Worm (Caenorhabditis elegans) whole organism, L1 larva: ENCODE results near the gene sri-6.
A peak's percentile ranks its signal among the peaks of the same experiment; 100 is the strongest.

Experiments used
- C16A3.4 ChIP-seq: fragments of 150-350 bp; optimal IDR thresholded peaks from 2 replicates; lab custom pipeline; 2014; ENCODE audit warnings: missing biosample characterization, missing genetic modification characterization
- Y116A8C.19 ChIP-seq: sonication (generic microtip); optimal IDR thresholded peaks from 2 replicates; lab custom pipeline; 2016; ENCODE audit warnings: missing compliant biosample characterization, missing genetic modification characterization, borderline replicate concordance
- aly-2 ChIP-seq: fragments of 150-350 bp; optimal IDR thresholded peaks from 2 replicates; lab custom pipeline; 2014; ENCODE audit warnings: missing biosample characterization, missing genetic modification characterization
- ama-1 ChIP-seq: fragments of 150-350 bp; optimal IDR thresholded peaks from 2 replicates; lab custom pipeline; 2014
- blmp-1 ChIP-seq: fragments of 150-350 bp; optimal IDR thresholded peaks from 2 replicates; lab custom pipeline; 2014; ENCODE audit warnings: missing biosample characterization, missing genetic modification characterization
- ceh-63 ChIP-seq: fragments of 200-800 bp; sonication (Bioruptor generic); optimal IDR thresholded peaks from 2 replicates; lab custom pipeline; 2018; ENCODE audit warnings: mild to moderate bottlenecking, missing genetic modification characterization, missing compliant biosample characterization
- ceh-88 ChIP-seq: fragments of 200-800 bp; sonication (Bioruptor generic); IDR thresholded peaks from 2 replicates; pipeline ENCODE4 v1.3.6; 2022; ENCODE audit warnings: missing genetic modification characterization, missing compliant biosample characterization
- ceh-90 ChIP-seq: sonication (generic microtip); optimal IDR thresholded peaks from 2 replicates; lab custom pipeline; 2016; ENCODE audit warnings: missing genetic modification characterization, missing compliant biosample characterization
- dsc-1 ChIP-seq: sonication (generic microtip); optimal IDR thresholded peaks from 2 replicates; lab custom pipeline; 2016; ENCODE audit warnings: mild to moderate bottlenecking, missing genetic modification characterization, missing compliant biosample characterization
- efl-1 ChIP-seq, 4 experiments: fragments of 150-350 bp; optimal IDR thresholded peaks in 3 of 4; peaks in 1 of 4; 1 replicate in 1 of 4; 2 replicates in 3 of 4; lab custom pipeline; 2014; ENCODE audit warnings: missing biosample characterization in 2 of 4, missing genetic modification characterization in 2 of 4, missing genetic modification reagents in 2 of 4
- egl-13 ChIP-seq: sonication (generic microtip); optimal IDR thresholded peaks from 2 replicates; lab custom pipeline; 2016; ENCODE audit warnings: missing genotype, missing genetic modification reagents, missing genetic modification characterization, missing compliant biosample characterization
- elt-3 ChIP-seq, 6 experiments: fragments of 150-350 bp in 1 of 6; sonication (generic microtip); optimal IDR thresholded peaks; 2 replicates each; lab custom pipeline; 2017 to 2018; ENCODE audit warnings: missing biosample characterization in 6 of 6, missing genetic modification characterization in 6 of 6, inconsistent platforms in 1 of 6
- fkh-10 ChIP-seq: sonication (generic microtip); optimal IDR thresholded peaks from 2 replicates; lab custom pipeline; 2017; ENCODE audit warnings: missing biosample characterization, missing genetic modification reagents, missing genetic modification characterization
- fos-1 ChIP-seq: fragments of 150-350 bp; optimal IDR thresholded peaks from 2 replicates; lab custom pipeline; 2014; ENCODE audit warnings: missing biosample characterization, missing genetic modification characterization
- grh-1 ChIP-seq: fragments of 200-800 bp; sonication (Bioruptor generic); IDR thresholded peaks from 2 replicates; pipeline ENCODE4 v1.3.6; 2022; ENCODE audit warnings: missing genetic modification reagents, missing genetic modification characterization, missing compliant biosample characterization
- isw-1 ChIP-seq: fragments of 200-800 bp; sonication (Bioruptor generic); IDR thresholded peaks from 2 replicates; pipeline ENCODE4 v1.3.6; 2022; ENCODE audit warnings: missing genetic modification characterization, missing compliant biosample characterization
- jun-1 ChIP-seq: fragments of 150-350 bp; optimal IDR thresholded peaks from 2 replicates; lab custom pipeline; 2014; ENCODE audit warnings: missing biosample characterization, missing genetic modification reagents, missing genetic modification characterization
- lin-13 ChIP-seq: fragments of 150-350 bp; optimal IDR thresholded peaks from 2 replicates; lab custom pipeline; 2014; ENCODE audit warnings: missing biosample characterization, missing genetic modification reagents, missing genetic modification characterization
- lin-14 ChIP-seq: fragments of 200-800 bp; sonication (Bioruptor generic); optimal IDR thresholded peaks from 2 replicates; lab custom pipeline; 2018; ENCODE audit warnings: mild to moderate bottlenecking, missing genetic modification characterization, moderate library complexity, missing compliant biosample characterization
- lin-35 ChIP-seq, 2 experiments: fragments of 150-350 bp; optimal IDR thresholded peaks; 2 replicates each; lab custom pipeline; 2014; ENCODE audit warnings: missing biosample characterization in 2 of 2, missing genetic modification characterization in 2 of 2, missing genetic modification reagents in 2 of 2
- lin-39 ChIP-seq: fragments of 150-350 bp; optimal IDR thresholded peaks from 2 replicates; lab custom pipeline; 2014; ENCODE audit warnings: missing biosample characterization, missing genetic modification reagents, missing genetic modification characterization
- lsy-2 ChIP-seq, 2 experiments: fragments of 150-350 bp; optimal IDR thresholded peaks; 2 replicates each; lab custom pipeline; 2014; ENCODE audit warnings: missing biosample characterization in 2 of 2, missing genetic modification characterization in 2 of 2
- mep-1 ChIP-seq: fragments of 150-350 bp; optimal IDR thresholded peaks from 2 replicates; lab custom pipeline; 2014; ENCODE audit warnings: missing biosample characterization, missing genetic modification characterization
- nhr-12 ChIP-seq: sonication (generic microtip); optimal IDR thresholded peaks from 2 replicates; lab custom pipeline; 2017; ENCODE audit warnings: missing biosample characterization, missing genetic modification characterization
- nhr-19 ChIP-seq: fragments of 200-800 bp; sonication (Bioruptor generic); conservative IDR thresholded peaks from 2 replicates; pipeline ENCODE4 v1.3.6; 2022; ENCODE audit warnings: missing genetic modification characterization, missing compliant biosample characterization
- nhr-20 ChIP-seq: sonication (generic microtip); optimal IDR thresholded peaks from 2 replicates; lab custom pipeline; 2016; ENCODE audit warnings: mild to moderate bottlenecking, missing genetic modification characterization, missing compliant biosample characterization
- nhr-237 ChIP-seq: fragments of 150-350 bp; optimal IDR thresholded peaks from 2 replicates; lab custom pipeline; 2014; ENCODE audit warnings: missing biosample characterization, missing genetic modification characterization
- nhr-28 ChIP-seq: fragments of 150-350 bp; optimal IDR thresholded peaks from 2 replicates; lab custom pipeline; 2014; ENCODE audit warnings: missing biosample characterization, missing genetic modification characterization
- nhr-76 ChIP-seq: sonication (generic microtip); optimal IDR thresholded peaks from 2 replicates; lab custom pipeline; 2017; ENCODE audit warnings: missing biosample characterization, missing genetic modification characterization
- nhr-77 ChIP-seq: fragments of 150-350 bp; optimal IDR thresholded peaks from 2 replicates; lab custom pipeline; 2014; ENCODE audit warnings: missing biosample characterization, missing genetic modification characterization
- nhr-84 ChIP-seq: sonication (generic microtip); optimal IDR thresholded peaks from 2 replicates; lab custom pipeline; 2017; ENCODE audit warnings: missing biosample characterization, missing genetic modification characterization
- nhr-85 ChIP-seq: sonication (generic microtip); peaks from one replicate; lab custom pipeline; 2016; ENCODE audit warnings: missing genetic modification characterization, inconsistent platforms, missing compliant biosample characterization
- nhr-90 ChIP-seq: sonication (generic microtip); optimal IDR thresholded peaks from 2 replicates; lab custom pipeline; 2016; ENCODE audit warnings: mild to moderate bottlenecking, missing genetic modification characterization, missing compliant biosample characterization; ENCODE audit not compliant: poor library complexity
- pqm-1 ChIP-seq: sonication (generic microtip); optimal IDR thresholded peaks from 3 replicates; lab custom pipeline; 2017; ENCODE audit warnings: missing biosample characterization, missing genetic modification characterization
- rnt-1 ChIP-seq: sonication (generic microtip); optimal IDR thresholded peaks from 2 replicates; lab custom pipeline; 2016; ENCODE audit warnings: mild to moderate bottlenecking, missing genetic modification characterization, moderate library complexity, missing compliant biosample characterization
- skn-1 ChIP-seq: fragments of 150-350 bp; optimal IDR thresholded peaks from 2 replicates; lab custom pipeline; 2014; ENCODE audit warnings: missing biosample characterization, missing genetic modification characterization
- snu-23 ChIP-seq: sonication (generic microtip); optimal IDR thresholded peaks from 2 replicates; lab custom pipeline; 2016; ENCODE audit warnings: missing genetic modification characterization, missing compliant biosample characterization
- sox-4 ChIP-seq: sonication (generic microtip); optimal IDR thresholded peaks from 2 replicates; lab custom pipeline; 2016; ENCODE audit warnings: missing genetic modification characterization, missing compliant biosample characterization
- sptf-1 ChIP-seq: fragments of 150-350 bp; optimal IDR thresholded peaks from 2 replicates; lab custom pipeline; 2014; ENCODE audit warnings: missing biosample characterization, missing genetic modification characterization
- sup-37 ChIP-seq: fragments of 200-800 bp; sonication (Bioruptor generic); optimal IDR thresholded peaks from 2 replicates; lab custom pipeline; 2018; ENCODE audit warnings: mild to moderate bottlenecking, missing genetic modification characterization, missing compliant biosample characterization
- swsn-7 ChIP-seq: sonication (generic microtip); optimal IDR thresholded peaks from 2 replicates; lab custom pipeline; 2016; ENCODE audit warnings: missing genetic modification characterization, missing compliant biosample characterization
- tbx-2 ChIP-seq: sonication (generic microtip); optimal IDR thresholded peaks from 2 replicates; lab custom pipeline; 2016; ENCODE audit warnings: missing genetic modification characterization, missing compliant biosample characterization
- unc-86 ChIP-seq: sonication (generic microtip); optimal IDR thresholded peaks from 2 replicates; lab custom pipeline; 2016; ENCODE audit warnings: missing genetic modification characterization, missing compliant biosample characterization
- unc-98 ChIP-seq: fragments of 200-800 bp; sonication (Bioruptor generic); IDR thresholded peaks from 2 replicates; pipeline ENCODE4 v1.3.6; 2022; ENCODE audit warnings: missing genetic modification characterization, missing compliant biosample characterization
- vab-15 ChIP-seq: sonication (generic microtip); optimal IDR thresholded peaks from 2 replicates; lab custom pipeline; 2017; ENCODE audit warnings: missing genotype, mild to moderate bottlenecking, missing genetic modification characterization, missing compliant biosample characterization
- zag-1 ChIP-seq: fragments of 150-350 bp; optimal IDR thresholded peaks from 2 replicates; lab custom pipeline; 2014; ENCODE audit warnings: missing biosample characterization, missing genetic modification characterization

The sri-6 gene

ce11 chrV:13176117-13176753, 9.2 kb upstream of the sri-6 start, which contains the start of gene him-17 (continued):
- TF ChIP-seq aly-2 (no peak), swsn-7 (tag; lab: Kevin White, UChicago) (peak; percentile 70), isw-1 (GFP tag; lab: Robert Waterston, UW) (peak; percentile 6; the same call in 1 of the 2 replicates), sptf-1 (tag; lab: Kevin White, UChicago) (no peak), nhr-237 (tag; lab: Kevin White, UChicago) (no peak), zag-1 (tag; lab: Kevin White, UChicago) (no peak), snu-23 (GFP tag; lab: Kevin White, UChicago) (peak; percentile 47), ceh-63 (GFP tag; lab: Kevin White, UChicago) (no peak), nhr-84 (tag; lab: Kevin White, UChicago) (no peak), fos-1 (tag; lab: Kevin White, UChicago) (no peak), ceh-90 (tag; lab: Kevin White, UChicago) (no peak), lin-39 (no peak), pqm-1 (tag; lab: Kevin White, UChicago) (no peak), nhr-90 (tag; lab: Kevin White, UChicago) (peak; percentile 48), efl-1 (optimal IDR thresholded peaks at IDR 0.05; lab: Kevin White, UChicago) (peak; percentile 7 to 50), efl-1 (GFP tag; optimal IDR thresholded peaks at IDR 0.05 in 1 of 2; lab: Kevin White, UChicago) (peak; percentile 33 to 93), nhr-28 (tag; lab: Kevin White, UChicago) (no peak), elt-3 (tag; optimal IDR thresholded peaks at IDR 0.05; lab: Kevin White, UChicago) (peak in 1 of 6 experiments; percentile 51), nhr-85 (tag; lab: Kevin White, UChicago) (peak; percentile 79), lin-35 (GFP tag; optimal IDR thresholded peaks at IDR 0.05; lab: Kevin White, UChicago) (peak; percentile 9 to 28), blmp-1 (peak; percentile 52), nhr-12 (tag; lab: Kevin White, UChicago) (no peak), fkh-10 (GFP tag; lab: Kevin White, UChicago) (no peak), lsy-2 (tag; optimal IDR thresholded peaks at IDR 0.05; lab: Kevin White, UChicago) (peak; percentile 33 to 45), vab-15 (no peak), ceh-88 (GFP tag; lab: Robert Waterston, UW) (no peak), ama-1 (lab: Kevin White, UChicago) (no peak), nhr-77 (tag; lab: Kevin White, UChicago) (no peak), sup-37 (GFP tag; lab: Kevin White, UChicago) (no peak), nhr-19 (GFP tag; lab: Robert Waterston, UW) (peak; percentile 60), mep-1 (tag; lab: Kevin White, UChicago) (no peak), tbx-2 (tag; lab: Kevin White, UChicago) (peak; percentile 61), nhr-76 (tag; lab: Kevin White, UChicago) (no peak), lin-13 (GFP tag; lab: Kevin White, UChicago) (peak; percentile 23), egl-13 (tag; lab: Kevin White, UChicago) (peak; percentile 23), jun-1 (peak; percentile 19), sox-4 (no peak), nhr-20 (tag; lab: Kevin White, UChicago) (peak; percentile 64), unc-86 (peak; percentile 27), dsc-1 (tag; lab: Kevin White, UChicago) (peak; percentile 55), rnt-1 (tag; lab: Kevin White, UChicago) (peak; percentile 63), C16A3.4 (tag; lab: Kevin White, UChicago) (peak; percentile 50), lin-14 (no peak), skn-1 (tag; lab: Kevin White, UChicago) (peak; percentile 55), Y116A8C.19 (tag; lab: Kevin White, UChicago) (no peak), unc-98 (GFP tag; lab: Robert Waterston, UW) (no peak), grh-1 (GFP tag; lab: Robert Waterston, UW) (no peak)
- TF ChIP-seq, all 84 proteins: peak for 32
